Worm (Caenorhabditis elegans) whole organism, young adult: ENCODE measurements around the gene npr-2.

ENCODE experiments used
- F23B12.7 ChIP-seq: sonication (generic microtip); optimal IDR thresholded peaks from 2 replicates; lab custom pipeline; 2017; ENCODE audit warnings: missing genetic modification characterization, mild to moderate bottlenecking, missing compliant biosample characterization, antibody characterized with exemption, moderate library complexity; ENCODE audit not compliant: insufficient read depth
- F37B4.10 ChIP-seq: fragments of 200-800 bp; sonication (Bioruptor generic); IDR thresholded peaks from 2 replicates; pipeline ENCODE4 v1.3.6; 2022; ENCODE audit warnings: missing genetic modification characterization, missing compliant biosample characterization
- K11D2.4 ChIP-seq: fragments of 200-800 bp; sonication (Bioruptor generic); IDR thresholded peaks from 2 replicates; pipeline ENCODE4 v1.3.6; 2022; ENCODE audit warnings: missing genetic modification reagents, missing genetic modification characterization, missing compliant biosample characterization
- K12H6.12 ChIP-seq: fragments of 200-800 bp; sonication (Bioruptor generic); optimal IDR thresholded peaks from 2 replicates; lab custom pipeline; 2018; ENCODE audit warnings: mild to moderate bottlenecking, missing genetic modification characterization, missing compliant biosample characterization
- aptf-2 ChIP-seq: fragments of 200-800 bp; sonication (Bioruptor generic); conservative IDR thresholded peaks from 2 replicates; pipeline ENCODE4 v1.3.6; 2022; ENCODE audit warnings: missing genetic modification reagents, missing genetic modification characterization, missing compliant biosample characterization
- athp-1 ChIP-seq: sonication (generic microtip); optimal IDR thresholded peaks from 2 replicates; lab custom pipeline; 2017; ENCODE audit warnings: mild to moderate bottlenecking, missing genetic modification characterization, missing compliant biosample characterization
- attf-5 ChIP-seq: fragments of 200-800 bp; sonication (Bioruptor generic); optimal IDR thresholded peaks from 2 replicates; lab custom pipeline; 2018; ENCODE audit warnings: mild to moderate bottlenecking, missing genetic modification characterization, missing compliant biosample characterization
- bed-2 ChIP-seq: fragments of 200-800 bp; sonication (Bioruptor generic); IDR thresholded peaks from 2 replicates; pipeline ENCODE4 v1.3.6; 2022; ENCODE audit warnings: missing genetic modification reagents, missing genetic modification characterization, missing compliant biosample characterization
- ceh-100 ChIP-seq: fragments of 200-800 bp; sonication (Bioruptor generic); IDR thresholded peaks from 2 replicates; pipeline ENCODE4 v1.3.6; 2022; ENCODE audit warnings: missing genetic modification reagents, missing genetic modification characterization, missing compliant biosample characterization
- dox-1 ChIP-seq: fragments of 200-800 bp; sonication (Bioruptor generic); IDR thresholded peaks from 2 replicates; pipeline ENCODE4 v1.3.6; 2022; ENCODE audit warnings: missing genetic modification reagents, missing genetic modification characterization, missing compliant biosample characterization
- dpl-1 ChIP-seq: fragments of 150-350 bp; optimal IDR thresholded peaks from 2 replicates; lab custom pipeline; 2014; ENCODE audit warnings: missing biosample characterization, missing genetic modification reagents, missing genetic modification characterization
- egl-44 ChIP-seq: fragments of 200-800 bp; sonication (Bioruptor generic); IDR thresholded peaks from 2 replicates; pipeline ENCODE4 v1.3.6; 2022; ENCODE audit warnings: missing genetic modification reagents, missing genetic modification characterization, missing compliant biosample characterization
- ekl-4 ChIP-seq: fragments of 200-800 bp; sonication (Bioruptor generic); IDR thresholded peaks from 2 replicates; pipeline ENCODE4 v1.3.6; 2022; ENCODE audit warnings: missing genetic modification reagents, missing genetic modification characterization, missing compliant biosample characterization
- fkh-3 ChIP-seq: sonication (generic microtip); optimal IDR thresholded peaks from 2 replicates; lab custom pipeline; 2016; ENCODE audit warnings: mild to moderate bottlenecking, missing genetic modification characterization, missing compliant biosample characterization
- gei-17 ChIP-seq: fragments of 200-800 bp; sonication (Bioruptor generic); optimal IDR thresholded peaks from 2 replicates; lab custom pipeline; 2018; ENCODE audit warnings: mild to moderate bottlenecking, missing genetic modification characterization, missing compliant biosample characterization
- hlh-12 ChIP-seq: sonication (generic microtip); optimal IDR thresholded peaks from 2 replicates; lab custom pipeline; 2016; ENCODE audit warnings: missing genetic modification characterization, missing compliant biosample characterization
- hmg-1.2 ChIP-seq: fragments of 200-800 bp; sonication (Bioruptor generic); IDR thresholded peaks from 2 replicates; pipeline ENCODE4 v1.3.6; 2022; ENCODE audit warnings: missing genetic modification reagents, missing genetic modification characterization, missing compliant biosample characterization
- lag-1 ChIP-seq: fragments of 200-800 bp; sonication (Bioruptor generic); IDR thresholded peaks from 2 replicates; pipeline ENCODE4 v1.3.6; 2022; ENCODE audit warnings: missing genetic modification reagents, missing genetic modification characterization, missing compliant biosample characterization
- lin-40 ChIP-seq: sonication (generic microtip); optimal IDR thresholded peaks from 2 replicates; lab custom pipeline; 2016; ENCODE audit warnings: missing genetic modification characterization, mild to moderate bottlenecking, missing compliant biosample characterization, missing genotype, missing genetic modification reagents
- lsl-1 ChIP-seq: fragments of 200-800 bp; sonication (Bioruptor generic); optimal IDR thresholded peaks from 2 replicates; lab custom pipeline; 2018; ENCODE audit warnings: mild to moderate bottlenecking, missing genetic modification characterization, moderate library complexity, missing compliant biosample characterization
- madf-3 ChIP-seq: fragments of 200-800 bp; sonication (Bioruptor generic); IDR thresholded peaks from 2 replicates; pipeline ENCODE4 v1.3.6; 2022; ENCODE audit warnings: missing genetic modification reagents, missing genetic modification characterization, missing compliant biosample characterization
- mcd-1 ChIP-seq: fragments of 200-800 bp; sonication (Bioruptor generic); IDR thresholded peaks from 2 replicates; pipeline ENCODE4 v1.3.6; 2022; ENCODE audit warnings: missing genetic modification reagents, missing genetic modification characterization, missing compliant biosample characterization
- nfya-2 ChIP-seq: fragments of 200-800 bp; sonication (Bioruptor generic); IDR thresholded peaks from 2 replicates; pipeline ENCODE4 v1.3.6; 2022; ENCODE audit warnings: missing genetic modification reagents, missing genetic modification characterization, missing compliant biosample characterization
- nhr-80 ChIP-seq: sonication (generic microtip); optimal IDR thresholded peaks from 2 replicates; lab custom pipeline; 2016; ENCODE audit warnings: missing genetic modification characterization, missing compliant biosample characterization
- repo-1 ChIP-seq: sonication (generic microtip); optimal IDR thresholded peaks from 2 replicates; lab custom pipeline; 2017; ENCODE audit warnings: mild to moderate bottlenecking, missing genetic modification characterization, missing compliant biosample characterization
- sea-2 ChIP-seq: fragments of 200-800 bp; sonication (Bioruptor generic); IDR thresholded peaks from 2 replicates; pipeline ENCODE4 v1.3.6; 2022; ENCODE audit warnings: missing genetic modification characterization, missing compliant biosample characterization
- snpc-1.1 ChIP-seq: sonication (generic microtip); optimal IDR thresholded peaks from 2 replicates; lab custom pipeline; 2017; ENCODE audit warnings: missing genetic modification characterization, mild to moderate bottlenecking, missing compliant biosample characterization, antibody characterized with exemption, moderate library complexity, missing genotype, missing genetic modification reagents; ENCODE audit not compliant: insufficient read depth
- snpc-3.4 ChIP-seq: sonication (generic microtip); optimal IDR thresholded peaks from 2 replicates; lab custom pipeline; 2017; ENCODE audit warnings: missing genetic modification characterization, mild to moderate bottlenecking, missing compliant biosample characterization, antibody characterized with exemption, moderate library complexity, missing genotype, missing genetic modification reagents
- tbx-9 ChIP-seq: sonication (generic microtip); optimal IDR thresholded peaks from 2 replicates; lab custom pipeline; 2016; ENCODE audit warnings: borderline replicate concordance, missing genetic modification characterization, inconsistent platforms, missing compliant biosample characterization
- unc-130 ChIP-seq: sonication (generic microtip); optimal IDR thresholded peaks from 2 replicates; lab custom pipeline; 2016; ENCODE audit warnings: missing genetic modification reagents, missing genetic modification characterization, missing compliant biosample characterization
- unc-62 ChIP-seq: fragments of 150-350 bp; optimal IDR thresholded peaks from 2 replicates; lab custom pipeline; 2014; ENCODE audit warnings: missing biosample characterization, missing genetic modification reagents, missing genetic modification characterization
- ztf-26 ChIP-seq: sonication (generic microtip); optimal IDR thresholded peaks from 2 replicates; lab custom pipeline; 2017; ENCODE audit warnings: missing genetic modification characterization, missing compliant biosample characterization

npr-2 gene

DNA sequence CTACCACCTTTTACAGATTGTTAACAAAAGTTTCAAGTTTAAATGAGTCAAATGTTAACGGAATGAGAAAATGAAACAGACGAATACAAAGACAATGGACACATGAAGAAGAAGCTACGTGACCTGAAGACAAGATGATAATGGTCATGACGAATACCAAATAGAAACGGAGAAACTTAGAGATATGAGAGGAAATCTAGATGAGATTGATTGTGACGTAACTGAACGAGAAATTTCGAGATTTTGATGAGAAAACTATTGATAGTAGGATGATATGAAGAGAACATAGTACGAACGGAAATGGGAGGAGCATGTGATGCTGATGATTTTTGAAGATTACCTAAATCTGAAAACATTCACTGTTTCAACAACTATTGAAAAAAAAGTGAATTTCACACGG, 44.8 kb downstream of the npr-2 start:
- TF ChIP-seq mcd-1 (GFP tag; lab: Robert Waterston, UW): no peak
- no peak for TF ChIP-seq hmg-1.2 (GFP tag; lab: Robert Waterston, UW)
- TF ChIP-seq attf-5 (GFP tag; lab: Kevin White, UChicago): no peak
- no peak for TF ChIP-seq K11D2.4
- TF ChIP-seq lsl-1 (GFP tag; lab: Kevin White, UChicago): no peak
- no peak for TF ChIP-seq madf-3 (GFP tag; lab: Robert Waterston, UW)
- TF ChIP-seq ceh-100: no peak

- no peak for TF ChIP-seq athp-1
- TF ChIP-seq dox-1: 0 out of 2 replicates have a peak, but pooled peaks have one; percentile 18
- TF ChIP-seq F37B4.10: no peak
- TF ChIP-seq lin-40 (tag; lab: Kevin White, UChicago): peak; percentile 44
Observed at ce11 chrIV:9534342-9534741, 45.6 kb downstream of the npr-2 start.

DNA sequence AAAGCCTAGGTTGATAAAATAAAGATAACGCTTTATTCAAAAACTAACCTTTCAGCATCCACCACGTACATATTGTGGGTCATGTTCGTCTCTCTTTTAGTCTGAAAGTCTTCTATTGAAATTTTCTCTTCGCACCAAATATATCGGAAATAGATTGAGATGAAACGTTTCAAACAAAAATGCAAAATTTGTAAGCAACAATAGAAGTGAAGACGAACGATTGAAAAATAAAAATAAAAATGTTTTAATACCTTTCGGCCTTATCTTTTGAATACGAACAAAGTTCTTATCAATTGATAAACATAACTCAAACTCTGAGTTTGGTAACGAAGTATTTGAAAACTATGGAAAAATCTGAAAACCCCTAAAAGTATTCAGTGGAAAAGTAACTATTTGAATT, 46.9 kb downstream of the npr-2 start, which contains the start of gene F56H11.2:
F56H11.2 (minus strand) TSS at position 101 of the 400 bp plus-strand sequence.
- TF ChIP-seq hlh-12: no peak
- TF ChIP-seq sea-2 (GFP tag; lab: Robert Waterston, UW): no peak
- no peak for TF ChIP-seq ceh-100
- TF ChIP-seq unc-62 (GFP tag; lab: Kevin White, UChicago): no peak
- no peak for TF ChIP-seq bed-2 (GFP tag; lab: Robert Waterston, UW)
- TF ChIP-seq dpl-1: no peak
- no peak for TF ChIP-seq fkh-3 (tag; lab: Kevin White, UChicago)
- TF ChIP-seq aptf-2 (GFP tag; lab: Robert Waterston, UW): no peak
- TF ChIP-seq F23B12.7 (tag; lab: Kevin White, UChicago): no peak
- TF ChIP-seq snpc-3.4 (tag; lab: Kevin White, UChicago): no peak
- TF ChIP-seq egl-44 (GFP tag; lab: Robert Waterston, UW): no peak

- TF ChIP-seq repo-1 (tag; lab: Kevin White, UChicago) (peak; percentile 3), unc-130 (GFP tag; lab: Kevin White, UChicago) (no peak), tbx-9 (tag; lab: Kevin White, UChicago) (no peak), ztf-26 (tag; lab: Kevin White, UChicago) (peak; percentile 6), nfya-2 (no peak), gei-17 (peak; percentile 6)
Observed at ce11 chrIV:9530768-9531167, 49.2 kb downstream of the npr-2 start.

- TF ChIP-seq K12H6.12 (tag; lab: Kevin White, UChicago): no peak
- TF ChIP-seq, all 124 proteins: peak for 0
Observed at ce11 chrIV:9529647-9530046, 50.3 kb downstream of the npr-2 start, which contains the start of gene elo-7. Gene elo-7 (plus strand): TSS chrIV:9529947.

DNA sequence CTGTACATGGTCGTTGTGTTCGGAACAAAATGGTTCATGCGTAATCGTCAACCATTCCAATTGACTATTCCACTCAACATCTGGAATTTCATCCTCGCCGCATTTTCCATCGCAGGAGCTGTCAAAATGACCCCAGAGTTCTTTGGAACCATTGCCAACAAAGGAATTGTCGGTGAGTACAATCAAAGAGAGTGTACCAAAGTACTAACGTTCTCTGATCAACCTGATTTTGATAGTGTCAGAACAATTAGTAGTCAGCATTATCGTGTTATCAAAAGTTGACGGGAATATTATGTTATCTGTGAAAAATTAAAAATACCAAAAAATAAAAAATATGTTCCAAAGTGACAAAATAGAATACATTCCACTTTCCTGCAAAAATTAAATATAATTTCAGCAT, 52.9 kb downstream of the npr-2 start:
- TF ChIP-seq athp-1 (no peak), snpc-1.1 (no peak), repo-1 (tag; lab: Kevin White, UChicago) (no peak), ekl-4 (GFP tag; lab: Robert Waterston, UW) (0 out of 2 replicates have a peak, but pooled peaks have one; percentile 12), dox-1 (no peak), lag-1 (GFP tag; lab: Robert Waterston, UW) (no peak), nhr-80 (tag; lab: Kevin White, UChicago) (peak; percentile 34), attf-5 (GFP tag; lab: Kevin White, UChicago) (no peak)
